Worm (Caenorhabditis elegans): ENCODE measurements around the gene srh-295.

srh-295 gene

DNA sequence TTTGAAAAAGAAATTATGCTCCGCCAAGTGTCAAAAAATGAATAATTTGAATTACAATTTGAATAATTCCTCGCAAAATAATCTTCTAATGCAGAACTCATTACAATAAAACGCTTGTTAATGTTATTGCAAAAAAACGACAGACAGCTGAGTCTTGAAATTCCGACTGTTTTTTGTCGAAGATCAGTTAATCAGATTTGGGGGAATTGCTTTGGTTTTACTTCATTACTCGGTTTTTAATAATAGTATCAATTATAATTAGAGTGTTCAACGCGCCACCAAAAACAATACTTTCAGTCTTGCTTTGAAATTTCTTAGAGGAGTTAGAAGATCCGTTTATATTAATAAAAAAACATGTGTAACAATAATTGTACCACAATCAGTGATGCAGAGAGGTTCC lies 47.5 kb downstream of the srh-295 start, which contains the start of gene srh-122:
TSS of gene srh-122 (minus strand) at position 101 of the 400 bp plus-strand sequence.
- TF ChIP-seq ZK546.5 (tag; optimal IDR thresholded peaks at IDR 0.05) (no peak), nhr-6 (tag; optimal IDR thresholded peaks at IDR 0.05) (no peak), mbf-1 (tag; optimal IDR thresholded peaks at IDR 0.05) (no peak), ztf-4 (tag; optimal IDR thresholded peaks at IDR 0.05) (no peak), fos-1 (tag; optimal IDR thresholded peaks at IDR 0.05) (no peak), ama-1 (optimal IDR thresholded peaks at IDR 0.05) (no peak), mdl-1 (tag; optimal IDR thresholded peaks at IDR 0.05) (no peak), ceh-82 (tag; optimal IDR thresholded peaks at IDR 0.05) (no peak), zag-1 (tag; optimal IDR thresholded peaks at IDR 0.05) (no peak), nhr-77 (tag; optimal IDR thresholded peaks at IDR 0.05) (no peak), crh-2 (tag; optimal IDR thresholded peaks at IDR 0.05) (no peak), lin-11 (tag; optimal IDR thresholded peaks at IDR 0.05) (no peak), unc-39 (tag; optimal IDR thresholded peaks at IDR 0.05) (no peak), skn-1 (tag; optimal IDR thresholded peaks at IDR 0.05) (no peak), C34F6.9 (tag; optimal IDR thresholded peaks at IDR 0.05) (no peak), sma-9 (GFP tag; optimal IDR thresholded peaks at IDR 0.05) (no peak), sma-9 (tag; optimal IDR thresholded peaks at IDR 0.05) (no peak), nhr-23 (tag; optimal IDR thresholded peaks at IDR 0.05) (no peak)

DNA sequence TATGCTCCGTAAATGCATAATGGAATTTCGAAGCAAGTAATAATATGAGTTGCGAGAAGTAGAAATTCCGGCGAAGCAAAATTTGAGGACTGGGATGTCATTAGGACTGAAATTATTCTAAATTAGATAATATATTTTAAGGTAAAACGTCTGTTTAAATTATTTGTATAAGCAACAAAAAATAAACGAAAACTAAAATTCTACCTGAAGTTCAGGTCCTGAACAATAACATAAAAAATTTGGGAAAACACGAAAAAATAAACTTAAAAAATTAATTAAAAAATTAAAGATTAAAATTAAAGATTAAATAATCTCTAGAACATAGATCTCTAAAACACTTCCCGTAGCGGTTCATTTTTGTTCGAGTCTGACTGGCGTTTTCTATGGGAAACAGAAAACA lies 49.4 kb downstream of the srh-295 start, which contains the start of gene srh-251:
TSS of gene srh-251 (minus strand) at position 101 of the 400 bp plus-strand sequence.
- TF ChIP-seq aly-2 (tag; optimal IDR thresholded peaks at IDR 0.05) = no peak
- no peak for TF ChIP-seq sma-9 (GFP tag; optimal IDR thresholded peaks at IDR 0.05)
- TF ChIP-seq sma-9 (tag; optimal IDR thresholded peaks at IDR 0.05) = no peak
- TF ChIP-seq Y55F3AM.14 (GFP tag; optimal IDR thresholded peaks at IDR 0.05) = no peak
- no peak for TF ChIP-seq unc-39 (tag; optimal IDR thresholded peaks at IDR 0.05)
- no peak for TF ChIP-seq sma-3 (GFP tag; optimal IDR thresholded peaks at IDR 0.05)
- TF ChIP-seq ceh-82 (tag; optimal IDR thresholded peaks at IDR 0.05) = no peak
- no peak for TF ChIP-seq zag-1 (tag; optimal IDR thresholded peaks at IDR 0.05)
- no peak for TF ChIP-seq nhr-25 (tag; optimal IDR thresholded peaks at IDR 0.05)
- no peak for TF ChIP-seq ztf-4 (tag; optimal IDR thresholded peaks at IDR 0.05)
- TF ChIP-seq lin-11 (tag; optimal IDR thresholded peaks at IDR 0.05) = no peak

DNA sequence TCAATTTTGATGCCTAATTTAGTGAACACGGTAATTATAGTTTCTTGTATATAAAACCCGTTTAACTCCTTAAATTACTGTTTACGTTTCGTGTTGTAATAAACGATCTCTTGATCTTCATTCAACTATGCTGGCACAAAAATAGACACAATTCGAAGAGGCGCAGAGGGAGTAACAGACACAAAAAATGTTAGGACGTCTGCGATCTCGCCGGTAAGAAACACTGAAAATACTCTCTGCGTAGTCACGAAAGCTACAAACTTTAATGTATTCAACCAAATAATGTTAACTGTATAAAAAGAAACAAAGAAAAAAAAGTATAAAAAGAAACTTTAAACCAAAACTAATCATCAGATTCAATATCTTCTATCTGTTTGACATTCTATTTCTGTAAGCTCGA lies 50.4 kb downstream of the srh-295 start, which contains the start of gene dhs-23:
TSS of gene dhs-23 (plus strand) at position 363 of the 400 bp plus-strand sequence.
- peak; percentile 1 for TF ChIP-seq fos-1 (tag; optimal IDR thresholded peaks at IDR 0.05)
- TF ChIP-seq dmd-4 (tag; optimal IDR thresholded peaks at IDR 0.05) = no peak
